Fruit fly (Drosophila melanogaster): ENCODE measurements around the gene CG17104.

DNA sequence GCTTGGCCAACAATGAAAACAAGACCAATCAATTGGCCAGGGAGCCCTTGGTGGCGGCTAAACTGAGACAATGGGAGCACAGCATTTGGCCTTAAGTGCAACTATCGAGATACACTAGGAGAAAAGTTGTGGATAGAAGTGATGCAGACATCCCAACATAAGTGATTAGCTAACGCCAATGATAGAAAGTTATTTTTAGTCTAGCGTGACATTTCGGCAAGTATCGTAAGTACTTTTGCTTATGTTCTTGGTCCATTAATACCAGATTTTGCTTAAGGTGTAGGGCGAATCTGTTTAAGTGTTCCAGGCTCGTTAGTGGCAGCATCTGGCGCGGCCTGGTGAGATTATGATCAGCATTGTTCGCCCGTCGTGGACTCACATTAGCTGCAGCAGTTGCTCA lies 44.3 kb upstream of the CG17104 start:
- TF ChIP-seq psq (GFP tag; optimal IDR thresholded peaks at IDR 0.05) (no peak), Rel (GFP tag; optimal IDR thresholded peaks at IDR 0.05) (no peak), Rel (tag; optimal IDR thresholded peaks at IDR 0.05) (no peak), dmrt93B (GFP tag; optimal IDR thresholded peaks at IDR 0.05) (no peak), CrebA (GFP tag; optimal IDR thresholded peaks at IDR 0.05; ENCODE audit: borderline replicate concordance) (no peak), Sp1 (GFP tag; optimal IDR thresholded peaks at IDR 0.05) (no peak)
